Fruit fly (Drosophila melanogaster): Measurements from ENCODE around the gene CG33635.

CG33635 gene

dm6 chr2L:182360-183144, 24.1 kb upstream of the CG33635 start (continued):
- TF ChIP-seq phol (tag; optimal IDR thresholded peaks at IDR 0.05): no peak

dm6 chr2L:181020-181419, 22.6 kb upstream of the CG33635 start:
- TF ChIP-seq CG2120 (GFP tag; optimal IDR thresholded peaks at IDR 0.05) (no peak), phol (tag; optimal IDR thresholded peaks at IDR 0.05) (no peak), onecut (GFP tag; IDR thresholded peaks at IDR 0.05) (peak; percentile 83), CG2199 (GFP tag; IDR thresholded peaks at IDR 0.05) (0 out of 3 replicates have a peak, but pooled peaks have one; percentile 27), nerfin-1 (tag; optimal IDR thresholded peaks at IDR 0.05) (peak; percentile 3), CG18476 (GFP tag; optimal IDR thresholded peaks at IDR 0.05) (no peak), scrt (GFP tag; optimal IDR thresholded peaks at IDR 0.05) (peak; percentile 86), CG11695 (GFP tag; IDR thresholded peaks at IDR 0.05) (no peak), ewg (GFP tag; optimal IDR thresholded peaks at IDR 0.05) (peak; percentile 51), CG10565 (GFP tag; optimal IDR thresholded peaks at IDR 0.05) (no peak), abd-A (tag; optimal IDR thresholded peaks at IDR 0.05) (peak; percentile 84), CG11504 (tag; optimal IDR thresholded peaks at IDR 0.05) (peak; percentile 94), CG4360 (GFP tag; IDR thresholded peaks at IDR 0.05) (0 out of 2 replicates have a peak, but pooled peaks have one; percentile 36)

dm6 chr2L:179119-179518, 20.7 kb upstream of the CG33635 start:
- TF ChIP-seq maf-S (GFP tag; optimal IDR thresholded peaks at IDR 0.05) (no peak), CG6254 (GFP tag; optimal IDR thresholded peaks at IDR 0.05) (no peak), gce (GFP tag; IDR thresholded peaks at IDR 0.05) (no peak), chif (GFP tag; optimal IDR thresholded peaks at IDR 0.05) (no peak), Deaf1 (tag; optimal IDR thresholded peaks at IDR 0.05) (no peak), salm (tag; optimal IDR thresholded peaks at IDR 0.05) (no peak), Hr51 (GFP tag; optimal IDR thresholded peaks at IDR 0.05) (no peak), seq (GFP tag; IDR thresholded peaks at IDR 0.05) (no peak), CG11504 (tag; optimal IDR thresholded peaks at IDR 0.05) (peak; percentile 24), Med (GFP tag) (peak; percentile 56), sr (GFP tag; IDR thresholded peaks at IDR 0.05) (no peak), CG2712 (tag; optimal IDR thresholded peaks at IDR 0.05) (no peak), nerfin-1 (tag; optimal IDR thresholded peaks at IDR 0.05) (peak; percentile 74), Trl (optimal IDR thresholded peaks at IDR 0.05) (peak in 1 of 2 experiments; percentile 17), Trl (GFP tag; optimal IDR thresholded peaks at IDR 0.05) (no peak), CG3995 (GFP tag; optimal IDR thresholded peaks at IDR 0.05) (no peak), CG14050 (GFP tag; IDR thresholded peaks at IDR 0.05) (no peak), Adf1 (GFP tag; IDR thresholded peaks at IDR 0.05) (0 out of 2 replicates have a peak, but pooled peaks have one; percentile 6), CG12236 (GFP tag; optimal IDR thresholded peaks at IDR 0.05) (no peak), MESR4 (GFP tag; optimal IDR thresholded peaks at IDR 0.05) (no peak), CG13624 (GFP tag; optimal IDR thresholded peaks at IDR 0.05) (no peak), Sox100B (GFP tag; optimal IDR thresholded peaks at IDR 0.05) (no peak), sug (tag; optimal IDR thresholded peaks at IDR 0.05) (no peak), chinmo (GFP tag; IDR thresholded peaks at IDR 0.05; ENCODE audit: partially characterized antibody) (0 out of 4 replicates have a peak, but pooled peaks have one; percentile 64), Pdp1 (GFP tag; optimal IDR thresholded peaks at IDR 0.05) (peak in 1 of 2 experiments; percentile 66), Ptx1 (GFP tag; IDR thresholded peaks at IDR 0.05) (no peak), gcm (GFP tag; optimal IDR thresholded peaks at IDR 0.05) (no peak), pros (GFP tag; optimal IDR thresholded peaks at IDR 0.05) (peak; percentile 11), CG43689 (GFP tag; IDR thresholded peaks at IDR 0.05) (no peak), inv (GFP tag; IDR thresholded peaks at IDR 0.05; ENCODE audit: partially characterized antibody) (no peak), Bgb (GFP tag; IDR thresholded peaks at IDR 0.05; ENCODE audit: partially characterized antibody) (no peak), CG4360 (GFP tag; IDR thresholded peaks at IDR 0.05) (peak; percentile 42), CG10462 (GFP tag; optimal IDR thresholded peaks at IDR 0.05) (no peak), CG8388 (GFP tag; optimal IDR thresholded peaks at IDR 0.05) (no peak), abd-A (tag; optimal IDR thresholded peaks at IDR 0.05) (peak; percentile 35), CG6272 (GFP tag; IDR thresholded peaks at IDR 0.05) (no peak)
